Worm (Caenorhabditis elegans) whole organism, young adult: Measurements from ENCODE around the gene C01C10.2.

ENCODE experiments used
- fkh-3 ChIP-seq: sonication (generic microtip); optimal IDR thresholded peaks from 2 replicates; lab custom pipeline; 2016; ENCODE audit warnings: mild to moderate bottlenecking, missing genetic modification characterization, missing compliant biosample characterization
- gei-17 ChIP-seq: fragments of 200-800 bp; sonication (Bioruptor generic); optimal IDR thresholded peaks from 2 replicates; lab custom pipeline; 2018; ENCODE audit warnings: mild to moderate bottlenecking, missing genetic modification characterization, missing compliant biosample characterization
- pha-4 ChIP-seq: fragments of 150-350 bp; sonication (generic microtip); optimal IDR thresholded peaks from 2 replicates; lab custom pipeline; 2014; ENCODE audit warnings: missing biosample characterization, missing genetic modification reagents, missing genetic modification characterization

- TF ChIP-seq fkh-3 (tag; lab: Kevin White, UChicago): no peak
- no peak for TF ChIP-seq gei-17
- TF ChIP-seq pha-4 (tag; lab: Kevin White, UChicago): no peak
These were observed 37.1 kb downstream of the C01C10.2 start, which contains the start of gene C10A4.4 for ce11 chrX:7400788-7401187.
